Worm (Caenorhabditis elegans): ENCODE measurements around the gene C38H2.3.

DNA sequence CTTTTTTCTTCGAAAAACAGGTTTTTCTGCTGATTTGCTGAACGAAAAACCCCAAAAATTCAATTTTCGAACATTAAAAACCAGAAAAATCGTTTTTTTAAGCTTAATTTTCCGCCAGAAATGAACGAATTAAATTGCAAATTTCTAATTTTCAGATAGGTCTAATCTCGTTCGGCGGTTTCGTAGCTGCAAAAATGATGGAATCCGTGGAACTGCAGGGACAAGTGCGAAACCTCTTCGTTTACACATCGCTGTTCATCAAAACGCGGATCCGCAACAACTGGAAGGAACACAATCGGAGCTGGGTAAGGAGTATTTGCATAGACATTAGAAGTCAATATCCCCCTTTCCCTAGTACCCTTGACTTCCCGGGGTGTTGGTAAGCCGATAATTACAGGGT is 50.3 kb downstream of the C38H2.3 start:
- no peak for TF ChIP-seq lin-11 (tag; optimal IDR thresholded peaks at IDR 0.05)
- no peak for TF ChIP-seq egl-27 (tag; optimal IDR thresholded peaks at IDR 0.05)
- TF ChIP-seq alr-1 (tag; optimal IDR thresholded peaks at IDR 0.05): no peak
- no peak for TF ChIP-seq R02D3.7 (tag; optimal IDR thresholded peaks at IDR 0.05)
- TF ChIP-seq ceh-82 (tag; optimal IDR thresholded peaks at IDR 0.05): no peak

Measured in whole organism, L2 larva.